Worm (Caenorhabditis elegans) whole organism, early embryonic: ENCODE results near the gene M01H9.3.

Experiments used
- B0310.2 ChIP-seq: sonication (generic microtip); optimal IDR thresholded peaks from 2 replicates; lab custom pipeline; 2016; ENCODE audit warnings: mild to moderate bottlenecking, missing genetic modification characterization, missing compliant biosample characterization
- F13C5.2 ChIP-seq: sonication (generic microtip); optimal IDR thresholded peaks from 2 replicates; lab custom pipeline; 2017; ENCODE audit warnings: mild to moderate bottlenecking, missing genetic modification characterization, inconsistent platforms, missing compliant biosample characterization
- aly-1 ChIP-seq: sonication (generic microtip); optimal IDR thresholded peaks from 2 replicates; lab custom pipeline; 2016; ENCODE audit warnings: missing genetic modification characterization, missing compliant biosample characterization
- ama-1 ChIP-seq: fragments of 150-350 bp; optimal IDR thresholded peaks from 2 replicates; lab custom pipeline; 2014
- ceh-13 ChIP-seq: fragments of 200-800 bp; sonication (Bioruptor generic); optimal IDR thresholded peaks from 2 replicates; lab custom pipeline; 2018; ENCODE audit warnings: mild to moderate bottlenecking, missing genetic modification characterization, missing compliant biosample characterization
- ceh-36 ChIP-seq: sonication (generic microtip); optimal IDR thresholded peaks from 2 replicates; lab custom pipeline; 2016; ENCODE audit warnings: missing genetic modification characterization, inconsistent platforms, missing compliant biosample characterization
- ets-7 ChIP-seq: sonication (generic microtip); optimal IDR thresholded peaks from 2 replicates; lab custom pipeline; 2016; ENCODE audit warnings: missing genotype, missing genetic modification characterization, missing compliant biosample characterization
- flt-1 ChIP-seq: fragments of 200-800 bp; sonication (Bioruptor generic); IDR thresholded peaks from 2 replicates; pipeline ENCODE4 v1.3.6; 2022; ENCODE audit warnings: missing genetic modification characterization, missing compliant biosample characterization
- hmbx-1 ChIP-seq: sonication (generic microtip); optimal IDR thresholded peaks from 2 replicates; lab custom pipeline; 2016; ENCODE audit warnings: mild to moderate bottlenecking, missing genetic modification characterization, missing compliant biosample characterization
- hmg-4 ChIP-seq: fragments of 200-800 bp; sonication (Bioruptor generic); optimal IDR thresholded peaks from 2 replicates; lab custom pipeline; 2018; ENCODE audit warnings: mild to moderate bottlenecking, missing genetic modification characterization, missing compliant biosample characterization
- hnd-1 ChIP-seq: sonication (generic microtip); optimal IDR thresholded peaks from 2 replicates; lab custom pipeline; 2016; ENCODE audit warnings: missing genetic modification characterization, missing compliant biosample characterization
- pes-1 ChIP-seq: fragments of 200-800 bp; sonication (Bioruptor generic); IDR thresholded peaks from 2 replicates; pipeline ENCODE4 v1.3.6; 2022; ENCODE audit warnings: missing genetic modification reagents, missing genetic modification characterization, missing compliant biosample characterization
- scrt-1 ChIP-seq: fragments of 200-800 bp; sonication (Bioruptor generic); IDR thresholded peaks from 2 replicates; pipeline ENCODE4 v1.3.6; 2022; ENCODE audit warnings: missing genetic modification characterization, missing compliant biosample characterization
- sea-1 ChIP-seq: fragments of 200-800 bp; sonication (Bioruptor generic); conservative IDR thresholded peaks from 2 replicates; pipeline ENCODE4 v1.3.6; 2022; ENCODE audit warnings: missing genetic modification characterization, missing compliant biosample characterization
- tbx-11 ChIP-seq: fragments of 200-800 bp; sonication (Bioruptor generic); IDR thresholded peaks from 2 replicates; pipeline ENCODE4 v1.3.6; 2022; ENCODE audit warnings: missing genetic modification characterization, missing compliant biosample characterization
- tbx-37 ChIP-seq: fragments of 200-800 bp; sonication (Bioruptor generic); conservative IDR thresholded peaks from 2 replicates; pipeline ENCODE4 v1.3.6; 2022; ENCODE audit warnings: missing genetic modification reagents, missing genetic modification characterization, missing compliant biosample characterization
- tra-4 ChIP-seq: sonication (generic microtip); optimal IDR thresholded peaks from 2 replicates; lab custom pipeline; 2017; ENCODE audit warnings: missing genetic modification characterization, missing compliant biosample characterization

The M01H9.3 gene

ce11 chrIV:4437825-4438224, 39.0 kb downstream of the M01H9.3 start:
- no peak for TF ChIP-seq aly-1 (tag; lab: Kevin White, UChicago)
- no peak for TF ChIP-seq tbx-11
- no peak for TF ChIP-seq F13C5.2 (tag; lab: Kevin White, UChicago)
- no peak for TF ChIP-seq ceh-13

ce11 chrIV:4434441-4435084, 42.3 kb downstream of the M01H9.3 start, which contains the start of the genes R08C7.8 and R08C7.4:
Gene R08C7.8 (minus strand): TSS chrIV:4434541.
Gene R08C7.4 (plus strand): TSS chrIV:4435034.
- no peak for TF ChIP-seq sea-1
- TF ChIP-seq hmbx-1 (tag; lab: Kevin White, UChicago) = no peak
- TF ChIP-seq tbx-37 (GFP tag; lab: Robert Waterston, UW) = no peak
- no peak for TF ChIP-seq scrt-1 (GFP tag; lab: Robert Waterston, UW)
- no peak for TF ChIP-seq F13C5.2 (tag; lab: Kevin White, UChicago)
- TF ChIP-seq aly-1 (tag; lab: Kevin White, UChicago) = no peak
- no peak for TF ChIP-seq tra-4
- TF ChIP-seq hnd-1 (tag; lab: Kevin White, UChicago) = no peak
- no peak for TF ChIP-seq hmg-4 (GFP tag; lab: Kevin White, UChicago)
- TF ChIP-seq B0310.2 (tag; lab: Kevin White, UChicago) = no peak

DNA sequence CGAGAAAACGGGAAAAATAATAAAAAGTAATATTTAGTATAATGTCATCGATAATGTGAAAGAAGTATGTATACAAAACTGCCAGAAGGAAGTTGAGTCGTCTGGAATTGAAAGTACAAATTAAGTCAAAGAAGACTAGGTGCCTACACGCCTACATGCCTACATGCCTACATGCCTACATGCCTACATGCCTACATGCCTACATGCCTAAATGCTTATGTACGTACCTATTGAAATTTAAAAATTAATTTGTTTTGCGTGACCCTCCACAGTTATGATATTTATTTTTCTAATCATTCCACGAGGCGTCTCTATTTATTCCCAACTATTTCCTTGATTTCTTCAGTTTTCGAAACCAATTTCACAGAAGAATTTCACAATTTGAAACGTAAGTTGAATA, 47.0 kb downstream of the M01H9.3 start, which contains the start of the genes str-185 and R08C7.5:
Gene str-185, minus strand, starts transcription at position 101 of the 400 bp plus-strand sequence.
Gene R08C7.5, plus strand, starts transcription at position 329 of the 400 bp plus-strand sequence.
- TF ChIP-seq hnd-1 (tag; lab: Kevin White, UChicago) (no peak), ceh-36 (tag; lab: Kevin White, UChicago) (no peak), sea-1 (no peak), pes-1 (GFP tag; lab: Robert Waterston, UW) (no peak), tbx-11 (no peak), scrt-1 (GFP tag; lab: Robert Waterston, UW) (no peak), flt-1 (no peak), ama-1 (lab: Kevin White, UChicago) (no peak), F13C5.2 (tag; lab: Kevin White, UChicago) (no peak)

ce11 chrIV:4423885-4424284, 53.0 kb downstream of the M01H9.3 start:
- TF ChIP-seq tbx-37 (GFP tag; lab: Robert Waterston, UW) = no peak
- TF ChIP-seq ceh-36 (tag; lab: Kevin White, UChicago) = no peak
- TF ChIP-seq tbx-11 = no peak
- TF ChIP-seq tra-4 = no peak
- TF ChIP-seq ets-7 (tag; lab: Kevin White, UChicago) = no peak
- TF ChIP-seq F13C5.2 (tag; lab: Kevin White, UChicago) = no peak
- no peak for TF ChIP-seq aly-1 (tag; lab: Kevin White, UChicago)
- TF ChIP-seq hmg-4 (GFP tag; lab: Kevin White, UChicago) = no peak
- TF ChIP-seq B0310.2 (tag; lab: Kevin White, UChicago) = no peak
- TF ChIP-seq sea-1 = no peak

DNA sequence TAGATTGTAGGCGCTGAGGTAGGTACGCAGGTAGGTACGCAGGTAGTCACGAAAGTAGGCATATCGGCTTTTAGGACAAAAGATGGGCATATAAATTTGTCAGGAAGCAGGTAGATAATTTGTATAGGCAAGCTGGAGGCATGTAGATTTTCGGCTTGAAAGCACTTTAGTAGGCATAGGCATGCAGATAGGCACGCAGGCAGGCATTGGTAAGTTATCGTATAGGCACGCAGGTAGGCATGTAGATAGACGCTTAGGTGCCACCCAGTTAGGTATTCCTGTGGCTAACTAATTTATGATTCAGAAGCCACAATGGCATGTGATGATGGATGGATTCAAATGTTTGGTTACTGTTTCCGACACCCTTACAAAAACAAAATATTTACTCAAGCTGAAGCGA, 53.8 kb downstream of the M01H9.3 start:
- TF ChIP-seq flt-1 (no peak), pes-1 (GFP tag; lab: Robert Waterston, UW) (no peak), tra-4 (no peak), F13C5.2 (tag; lab: Kevin White, UChicago) (no peak), ets-7 (tag; lab: Kevin White, UChicago) (no peak), hmbx-1 (tag; lab: Kevin White, UChicago) (no peak), hnd-1 (tag; lab: Kevin White, UChicago) (no peak), scrt-1 (GFP tag; lab: Robert Waterston, UW) (no peak), ceh-36 (tag; lab: Kevin White, UChicago) (no peak), aly-1 (tag; lab: Kevin White, UChicago) (no peak), ama-1 (lab: Kevin White, UChicago) (no peak), sea-1 (no peak)

DNA sequence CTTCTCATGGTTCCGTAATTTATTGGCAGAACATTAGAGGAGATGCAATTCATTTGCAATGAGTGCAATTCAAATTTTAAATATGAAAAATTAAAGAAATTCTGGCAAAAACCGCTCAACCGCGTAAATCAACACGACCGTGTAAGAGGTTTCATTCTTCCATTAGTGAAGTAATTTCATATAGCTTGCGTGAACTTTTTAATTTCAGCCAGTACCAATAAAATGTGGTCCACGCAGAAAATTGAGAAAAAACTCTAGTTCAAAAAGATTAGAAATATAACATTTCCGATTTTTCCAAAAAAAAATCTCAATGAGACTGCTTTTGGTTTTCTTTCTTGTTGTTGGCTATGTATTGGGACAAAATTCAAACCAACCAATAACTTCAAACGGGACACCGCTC, 54.8 kb downstream of the M01H9.3 start, which contains the start of gene clec-175:
Gene clec-175, plus strand, starts transcription at position 301 of the 400 bp plus-strand sequence.
- TF ChIP-seq tra-4 (no peak), ceh-13 (no peak), ets-7 (tag; lab: Kevin White, UChicago) (no peak), hmg-4 (GFP tag; lab: Kevin White, UChicago) (no peak), pes-1 (GFP tag; lab: Robert Waterston, UW) (no peak)
